Worm (Caenorhabditis elegans) whole organism, L1 larva: ENCODE measurements around the gene sru-48.

Experiments used
- alr-1 ChIP-seq: fragments of 200-800 bp; sonication (Bioruptor generic); optimal IDR thresholded peaks from 2 replicates; lab custom pipeline; 2018; ENCODE audit warnings: borderline replicate concordance, mild to moderate bottlenecking, missing genetic modification characterization, missing compliant biosample characterization
- ama-1 ChIP-seq: fragments of 150-350 bp; optimal IDR thresholded peaks from 2 replicates; lab custom pipeline; 2014
- blmp-1 ChIP-seq: fragments of 150-350 bp; optimal IDR thresholded peaks from 2 replicates; lab custom pipeline; 2014; ENCODE audit warnings: missing biosample characterization, missing genetic modification characterization
- egl-13 ChIP-seq: sonication (generic microtip); optimal IDR thresholded peaks from 2 replicates; lab custom pipeline; 2016; ENCODE audit warnings: missing genotype, missing genetic modification reagents, missing genetic modification characterization, missing compliant biosample characterization
- ets-5 ChIP-seq: fragments of 200-800 bp; sonication (Bioruptor generic); IDR thresholded peaks from 2 replicates; pipeline ENCODE4 v1.3.6; 2022; ENCODE audit warnings: missing genetic modification characterization, missing compliant biosample characterization
- grh-1 ChIP-seq: fragments of 200-800 bp; sonication (Bioruptor generic); IDR thresholded peaks from 2 replicates; pipeline ENCODE4 v1.3.6; 2022; ENCODE audit warnings: missing genetic modification reagents, missing genetic modification characterization, missing compliant biosample characterization
- irx-1 ChIP-seq: sonication (generic microtip); optimal IDR thresholded peaks from 2 replicates; lab custom pipeline; 2016; ENCODE audit warnings: missing genetic modification characterization, missing compliant biosample characterization
- lin-13 ChIP-seq: fragments of 150-350 bp; optimal IDR thresholded peaks from 2 replicates; lab custom pipeline; 2014; ENCODE audit warnings: missing biosample characterization, missing genetic modification reagents, missing genetic modification characterization
- nhr-90 ChIP-seq: sonication (generic microtip); optimal IDR thresholded peaks from 2 replicates; lab custom pipeline; 2016; ENCODE audit warnings: mild to moderate bottlenecking, missing genetic modification characterization, missing compliant biosample characterization; ENCODE audit not compliant: poor library complexity
- pag-3 ChIP-seq: sonication (generic microtip); optimal IDR thresholded peaks from 2 replicates; lab custom pipeline; 2017; ENCODE audit warnings: missing genetic modification characterization, mild to moderate bottlenecking, missing compliant biosample characterization, antibody characterized with exemption, borderline replicate concordance; ENCODE audit not compliant: insufficient read depth
- ztf-4 ChIP-seq: fragments of 150-350 bp; optimal IDR thresholded peaks from 2 replicates; lab custom pipeline; 2014; ENCODE audit warnings: missing biosample characterization, missing genetic modification characterization

DNA sequence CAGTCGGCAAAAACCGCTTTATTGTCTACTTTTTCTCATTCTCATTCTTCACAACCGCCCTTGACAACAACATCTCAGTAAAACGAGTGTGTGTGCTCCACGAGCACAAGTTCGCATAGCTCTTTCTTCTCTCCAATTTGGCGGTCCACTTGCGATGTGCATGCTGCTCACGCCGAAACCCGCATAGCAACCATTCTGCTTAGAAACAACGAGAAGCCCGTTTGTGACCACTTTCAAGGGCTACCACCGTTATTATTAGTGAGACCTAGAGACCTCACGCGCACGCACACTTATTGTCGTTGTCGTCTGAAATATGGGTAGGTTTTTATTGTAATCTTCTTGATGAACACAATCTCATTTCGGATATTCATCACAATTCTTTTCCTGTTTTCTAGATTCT, 5.7 kb upstream of the sru-48 start, which contains the start of gene zchc-1A:
- TF ChIP-seq alr-1 (tag; lab: Kevin White, UChicago) (no peak), nhr-90 (no peak), pag-3 (tag; lab: Kevin White, UChicago) (no peak), lin-13 (no peak), ama-1 (lab: Kevin White, UChicago) (no peak), ets-5 (GFP tag; lab: Robert Waterston, UW) (no peak), ztf-4 (tag; lab: Kevin White, UChicago) (no peak), irx-1 (no peak), grh-1 (GFP tag; lab: Robert Waterston, UW) (no peak), egl-13 (tag; lab: Kevin White, UChicago) (no peak), blmp-1 (tag; lab: Kevin White, UChicago) (no peak)
